Worm (Caenorhabditis elegans) whole organism, midembryonic: Measurements from ENCODE around the gene F49H6.12.

ENCODE experiments used
- T22C8.4 ChIP-seq: fragments of 200-800 bp; sonication (Bioruptor generic); IDR thresholded peaks from 2 replicates; pipeline ENCODE4 v1.3.6; 2022; ENCODE audit warnings: missing genetic modification characterization, missing compliant biosample characterization
- cog-1 ChIP-seq: sonication (generic microtip); optimal IDR thresholded peaks from 2 replicates; lab custom pipeline; 2016; ENCODE audit warnings: missing genetic modification characterization, missing compliant biosample characterization
- flt-1 ChIP-seq: fragments of 200-800 bp; sonication (Bioruptor generic); IDR thresholded peaks from 2 replicates; pipeline ENCODE4 v1.3.6; 2022; ENCODE audit warnings: missing genetic modification characterization, missing compliant biosample characterization
- klf-2 ChIP-seq: fragments of 200-800 bp; sonication (Bioruptor generic); conservative IDR thresholded peaks from 2 replicates; pipeline ENCODE4 v1.3.6; 2022; ENCODE audit warnings: missing genetic modification reagents, missing genetic modification characterization, missing compliant biosample characterization
- med-1 ChIP-seq: sonication (generic microtip); optimal IDR thresholded peaks from 2 replicates; lab custom pipeline; 2017; ENCODE audit warnings: missing genetic modification characterization, mild to moderate bottlenecking, missing compliant biosample characterization, antibody characterized with exemption, missing genetic modification reagents; ENCODE audit not compliant: insufficient read depth
- ref-1 ChIP-seq: fragments of 200-800 bp; sonication (Bioruptor generic); conservative IDR thresholded peaks from 2 replicates; pipeline ENCODE4 v1.3.6; 2022; ENCODE audit warnings: missing genetic modification reagents, missing genetic modification characterization, missing compliant biosample characterization
- ztf-23 ChIP-seq: fragments of 200-800 bp; sonication (Bioruptor generic); IDR thresholded peaks from 2 replicates; pipeline ENCODE4 v1.3.6; 2022; ENCODE audit warnings: missing genetic modification reagents, missing genetic modification characterization, missing compliant biosample characterization
- ztf-29 ChIP-seq: fragments of 200-800 bp; sonication (Bioruptor generic); IDR thresholded peaks from 2 replicates; pipeline ENCODE4 v1.3.6; 2022; ENCODE audit warnings: missing genetic modification reagents, missing genetic modification characterization, missing compliant biosample characterization

DNA sequence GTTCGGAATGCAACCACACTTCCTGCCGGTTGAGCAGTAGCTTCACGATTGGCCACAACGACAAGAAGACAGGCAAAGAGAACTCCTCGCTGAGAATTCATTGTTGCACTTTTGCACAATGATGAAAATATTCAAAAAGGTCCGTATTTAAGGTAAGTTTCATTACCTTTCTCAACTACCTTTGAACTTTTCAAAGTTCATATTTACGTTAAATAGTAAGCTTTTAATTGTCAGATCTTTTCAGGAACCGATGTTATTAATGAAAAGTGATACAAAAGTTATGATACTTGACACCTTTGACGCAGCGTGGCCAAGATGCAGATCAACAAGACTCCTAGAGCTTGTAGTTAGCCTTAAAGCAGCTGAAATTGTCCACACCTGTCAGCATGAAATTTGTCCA is at the start of gene F49H6.12:
- no peak for TF ChIP-seq ztf-23
- no peak for TF ChIP-seq ztf-29 (GFP tag; lab: Robert Waterston, UW)
- TF ChIP-seq med-1 (GFP tag; lab: Kevin White, UChicago) = no peak
- no peak for TF ChIP-seq T22C8.4 (GFP tag; lab: Robert Waterston, UW)
- TF ChIP-seq cog-1 = no peak
- TF ChIP-seq flt-1 = no peak
- TF ChIP-seq ref-1 (GFP tag; lab: Robert Waterston, UW) = no peak
- no peak for TF ChIP-seq klf-2
